Fruit fly (Drosophila melanogaster) whole organism, prepupa: ENCODE data around the gene Gli.

Source experiments
- Blimp-1 ChIP-seq: fragments of 200-800 bp; sonication (Bioruptor generic); optimal IDR thresholded peaks from 3 replicates; lab custom pipeline; 2017; ENCODE audit warnings: missing biosample characterization, missing genetic modification characterization, mild to moderate bottlenecking, moderate library complexity, missing genetic modification reagents
- CG10631 ChIP-seq: fragments of 200-800 bp; sonication (Bioruptor generic); optimal IDR thresholded peaks from 2 replicates; lab custom pipeline; 2016; ENCODE audit warnings: missing biosample characterization, missing genetic modification characterization
- CG10669 ChIP-seq: fragments of 200-800 bp; sonication (Bioruptor generic); optimal IDR thresholded peaks from 3 replicates; lab custom pipeline; 2018; ENCODE audit warnings: missing biosample characterization, mild to moderate bottlenecking, missing genetic modification characterization, moderate library complexity
- CG11762 ChIP-seq: fragments of 200-800 bp; sonication (Bioruptor generic); optimal IDR thresholded peaks from 3 replicates; lab custom pipeline; 2016; ENCODE audit warnings: missing biosample characterization, missing genetic modification characterization; ENCODE audit not compliant: insufficient read depth
- CG11902 ChIP-seq: fragments of 200-800 bp; sonication (Bioruptor generic); optimal IDR thresholded peaks from 3 replicates; lab custom pipeline; 2016; ENCODE audit warnings: missing biosample characterization, missing genetic modification characterization
- CG15336 ChIP-seq: fragments of 200-800 bp; sonication (Bioruptor generic); IDR thresholded peaks from 2 replicates; pipeline ENCODE4 v1.3.6; 2022; ENCODE audit warnings: missing biosample characterization, missing genetic modification characterization
- CG1621 ChIP-seq: fragments of 200-800 bp; sonication (Bioruptor generic); optimal IDR thresholded peaks from 3 replicates; lab custom pipeline; 2018; ENCODE audit warnings: missing biosample characterization, mild to moderate bottlenecking, missing genetic modification characterization
- CG16779 ChIP-seq: fragments of 200-800 bp; sonication (Bioruptor generic); optimal IDR thresholded peaks from 3 replicates; lab custom pipeline; 2017; ENCODE audit warnings: missing biosample characterization, mild to moderate bottlenecking, missing genetic modification characterization
- CG3032 ChIP-seq: fragments of 200-800 bp; optimal IDR thresholded peaks from 2 replicates; lab custom pipeline; 2019; ENCODE audit warnings: missing biosample characterization, mild to moderate bottlenecking, missing genetic modification characterization, moderate library complexity
- CG3919 ChIP-seq: fragments of 200-800 bp; sonication (Bioruptor generic); optimal IDR thresholded peaks from 3 replicates; lab custom pipeline; 2016; ENCODE audit warnings: missing biosample characterization, missing genetic modification characterization
- CG4318 ChIP-seq: fragments of 200-800 bp; sonication (Bioruptor generic); optimal IDR thresholded peaks from 3 replicates; lab custom pipeline; 2017; ENCODE audit warnings: missing biosample characterization, mild to moderate bottlenecking, missing genetic modification characterization
- CG6163 ChIP-seq: fragments of 200-800 bp; sonication (Bioruptor generic); IDR thresholded peaks from 3 replicates; pipeline ENCODE4 v1.3.6; 2022; ENCODE audit warnings: missing biosample characterization, missing genetic modification characterization
- CG6276 ChIP-seq: fragments of 200-800 bp; sonication (Bioruptor generic); optimal IDR thresholded peaks from 2 replicates; lab custom pipeline; 2017; ENCODE audit warnings: missing biosample characterization, mild to moderate bottlenecking, missing genetic modification characterization
- CG6854 ChIP-seq: fragments of 200-800 bp; sonication (Bioruptor generic); optimal IDR thresholded peaks from 2 replicates; lab custom pipeline; 2017; ENCODE audit warnings: missing biosample characterization, mild to moderate bottlenecking, missing genetic modification characterization
- CG7368 ChIP-seq: fragments of 200-800 bp; sonication (Bioruptor generic); optimal IDR thresholded peaks from 3 replicates; lab custom pipeline; 2016; ENCODE audit warnings: missing biosample characterization, missing genetic modification characterization
- CG8319 ChIP-seq: fragments of 200-800 bp; sonication (Bioruptor generic); optimal IDR thresholded peaks from 3 replicates; lab custom pipeline; 2016; ENCODE audit warnings: missing biosample characterization, missing genetic modification characterization
- CG8632 ChIP-seq: fragments of 200-800 bp; sonication (Bioruptor generic); optimal IDR thresholded peaks from 3 replicates; lab custom pipeline; 2016; ENCODE audit warnings: missing biosample characterization, missing genetic modification characterization
- CG9139 ChIP-seq: fragments of 200-800 bp; sonication (Bioruptor generic); optimal IDR thresholded peaks from 3 replicates; lab custom pipeline; 2017; ENCODE audit warnings: missing biosample characterization, mild to moderate bottlenecking, missing genetic modification characterization
- Eip78C ChIP-seq: fragments of 200-800 bp; sonication (Bioruptor generic); peaks from one replicate; lab custom pipeline; 2016; ENCODE audit warnings: missing biosample characterization, missing genetic modification characterization
- Eip93F ChIP-seq: fragments of 200-800 bp; sonication (Bioruptor generic); optimal IDR thresholded peaks from 2 replicates; lab custom pipeline; 2016; ENCODE audit warnings: missing biosample characterization, mild to moderate bottlenecking, missing genetic modification characterization
- Ets96B ChIP-seq: fragments of 200-800 bp; optimal IDR thresholded peaks from 2 replicates; lab custom pipeline; 2019; ENCODE audit warnings: missing biosample characterization, mild to moderate bottlenecking, missing genetic modification characterization, moderate library complexity
- Hr38 ChIP-seq: sonication (Bioruptor generic); optimal IDR thresholded peaks from 2 replicates; lab custom pipeline; 2016; ENCODE audit warnings: missing biosample characterization, missing genetic modification characterization
- Hr39 ChIP-seq: fragments of 200-800 bp; sonication (Bioruptor generic); optimal IDR thresholded peaks from 2 replicates; lab custom pipeline; 2016; ENCODE audit warnings: missing biosample characterization, missing genetic modification characterization
- Lpt ChIP-seq: fragments of 200-800 bp; sonication (Bioruptor generic); optimal IDR thresholded peaks from 3 replicates; lab custom pipeline; 2016; ENCODE audit warnings: missing biosample characterization, missing genetic modification characterization
- Met ChIP-seq: fragments of 200-800 bp; sonication (Bioruptor generic); optimal IDR thresholded peaks from 3 replicates; lab custom pipeline; 2016; ENCODE audit warnings: missing biosample characterization, missing genetic modification characterization
- OdsH ChIP-seq: fragments of 200-800 bp; sonication (Bioruptor generic); optimal IDR thresholded peaks from 3 replicates; lab custom pipeline; 2016; ENCODE audit warnings: missing biosample characterization, missing genetic modification characterization
- Smox ChIP-seq: fragments of 200-800 bp; sonication (Bioruptor generic); optimal IDR thresholded peaks from 3 replicates; lab custom pipeline; 2016; ENCODE audit warnings: missing biosample characterization, missing genetic modification characterization
- Sox14 ChIP-seq: fragments of 200-800 bp; sonication (Bioruptor generic); optimal IDR thresholded peaks from 3 replicates; lab custom pipeline; 2016; ENCODE audit warnings: missing biosample characterization, missing genetic modification characterization
- Sox15 ChIP-seq: fragments of 200-800 bp; sonication (Bioruptor generic); optimal IDR thresholded peaks from 3 replicates; lab custom pipeline; 2016; ENCODE audit warnings: missing biosample characterization, missing genetic modification characterization
- achi ChIP-seq: fragments of 200-800 bp; sonication (Bioruptor generic); optimal IDR thresholded peaks from 3 replicates; lab custom pipeline; 2016; ENCODE audit warnings: missing biosample characterization, missing genetic modification characterization
- acj6 ChIP-seq: fragments of 200-800 bp; sonication (Bioruptor generic); optimal IDR thresholded peaks from 3 replicates; lab custom pipeline; 2016; ENCODE audit warnings: missing biosample characterization, missing genetic modification characterization
- cyc ChIP-seq: fragments of 200-800 bp; sonication (Bioruptor generic); optimal IDR thresholded peaks from 3 replicates; lab custom pipeline; 2016; ENCODE audit warnings: missing biosample characterization, missing genetic modification characterization
- dsx ChIP-seq: fragments of 200-800 bp; optimal IDR thresholded peaks from 3 replicates; lab custom pipeline; 2019; ENCODE audit warnings: missing biosample characterization, mild to moderate bottlenecking, missing genetic modification characterization, moderate library complexity; ENCODE audit not compliant: poor library complexity, severe bottlenecking
- eg ChIP-seq: fragments of 200-800 bp; sonication (Bioruptor generic); IDR thresholded peaks from 3 replicates; pipeline ENCODE4 v1.3.6; 2022; ENCODE audit warnings: missing biosample characterization, missing genetic modification characterization
- esn ChIP-seq: fragments of 200-800 bp; sonication (Bioruptor generic); optimal IDR thresholded peaks from 2 replicates; lab custom pipeline; 2016; ENCODE audit warnings: missing biosample characterization, mild to moderate bottlenecking, missing genetic modification characterization, moderate library complexity
- fd59A ChIP-seq: fragments of 200-800 bp; sonication (Bioruptor generic); optimal IDR thresholded peaks from 2 replicates; lab custom pipeline; 2017; ENCODE audit warnings: missing biosample characterization, mild to moderate bottlenecking, missing genetic modification characterization, missing genetic modification reagents
- fd85E ChIP-seq: fragments of 200-800 bp; sonication (Bioruptor generic); optimal IDR thresholded peaks from 3 replicates; lab custom pipeline; 2016; ENCODE audit warnings: missing biosample characterization, missing genetic modification characterization
- fkh ChIP-seq: fragments of 200-800 bp; sonication (Bioruptor generic); optimal IDR thresholded peaks from 3 replicates; lab custom pipeline; 2017; ENCODE audit warnings: missing biosample characterization, mild to moderate bottlenecking, missing genetic modification characterization, moderate library complexity
- net ChIP-seq: fragments of 200-800 bp; sonication (Bioruptor generic); optimal IDR thresholded peaks from 3 replicates; lab custom pipeline; 2016; ENCODE audit warnings: missing biosample characterization, missing genetic modification characterization
- spab ChIP-seq: fragments of 200-800 bp; sonication (Bioruptor generic); optimal IDR thresholded peaks from 2 replicates; lab custom pipeline; 2017; ENCODE audit warnings: missing biosample characterization, mild to moderate bottlenecking, missing genetic modification characterization, missing genetic modification reagents
- svp ChIP-seq: fragments of 200-800 bp; sonication (Bioruptor generic); peaks from one replicate; lab custom pipeline; 2016; ENCODE audit warnings: missing biosample characterization, missing genetic modification characterization
- topi ChIP-seq: fragments of 200-800 bp; sonication (Bioruptor generic); optimal IDR thresholded peaks from 3 replicates; lab custom pipeline; 2016; ENCODE audit warnings: missing biosample characterization, missing genetic modification characterization
- vri ChIP-seq: fragments of 200-800 bp; sonication (Bioruptor generic); optimal IDR thresholded peaks from 3 replicates; lab custom pipeline; 2016; ENCODE audit warnings: missing biosample characterization, mild to moderate bottlenecking, missing genetic modification characterization

Gene Gli

dm6 chr2L:15747394-15748260 is 14.9 kb downstream of the Gli start, which contains the start of gene CycE:
TSS of gene CycE (minus strand) at chr2L:15748150.
- TF ChIP-seq Hr38 (GFP tag; lab: Kevin White, UChicago) (no peak), OdsH (GFP tag; lab: Kevin White, UChicago) (no peak), CG15336 (0 out of 2 replicates have a peak, but pooled peaks have one; percentile 12), Sox14 (GFP tag; lab: Kevin White, UChicago) (no peak), achi (GFP tag; lab: Kevin White, UChicago) (peak; percentile 13), svp (peak; percentile 70), CG10631 (GFP tag; lab: Kevin White, UChicago) (no peak), CG8319 (GFP tag; lab: Kevin White, UChicago) (no peak), Lpt (no peak), Smox (GFP tag; lab: Kevin White, UChicago) (no peak), esn (GFP tag; lab: Kevin White, UChicago) (no peak), fkh (GFP tag; lab: Kevin White, UChicago) (no peak), net (no peak), Hr39 (GFP tag; lab: Kevin White, UChicago) (no peak), Ets96B (tag; lab: Kevin White, UChicago) (no peak), Eip78C (GFP tag; lab: Kevin White, UChicago) (peak; percentile 73), CG9139 (GFP tag; lab: Kevin White, UChicago) (no peak), CG10669 (GFP tag; lab: Kevin White, UChicago) (no peak), eg (GFP tag; lab: Robert Waterston, UW) (no peak)

dm6 chr2L:15746600-15747393 is 15.8 kb downstream of the Gli start:
- TF ChIP-seq Eip78C (GFP tag; lab: Kevin White, UChicago), result peak; percentile 89
- peak; percentile 79 for TF ChIP-seq CG8319 (GFP tag; lab: Kevin White, UChicago)
- peak; percentile 90 for TF ChIP-seq CG10631 (GFP tag; lab: Kevin White, UChicago)
- TF ChIP-seq CG11762 (GFP tag; lab: Kevin White, UChicago), result peak; percentile 76
- peak; percentile 70 for TF ChIP-seq Met (GFP tag; lab: Kevin White, UChicago)
- TF ChIP-seq Sox14 (GFP tag; lab: Kevin White, UChicago), result peak; percentile 56
- TF ChIP-seq cyc (GFP tag; lab: Kevin White, UChicago), result peak; percentile 75
- TF ChIP-seq net, result peak; percentile 66
- no peak for TF ChIP-seq CG16779
- TF ChIP-seq acj6 (GFP tag; lab: Kevin White, UChicago), result peak; percentile 83
- peak; percentile 70 for TF ChIP-seq spab (GFP tag; lab: Kevin White, UChicago)
- peak; percentile 79 for TF ChIP-seq achi (GFP tag; lab: Kevin White, UChicago)
- peak; percentile 53 for TF ChIP-seq Hr39 (GFP tag; lab: Kevin White, UChicago)
- TF ChIP-seq CG3032 (tag; lab: Kevin White, UChicago), result peak; percentile 92
- no peak for TF ChIP-seq fd85E (GFP tag; lab: Kevin White, UChicago)
- TF ChIP-seq Sox15 (GFP tag; lab: Kevin White, UChicago), result peak; percentile 81
- TF ChIP-seq CG11902 (GFP tag; lab: Kevin White, UChicago), result peak; percentile 74
- TF ChIP-seq CG6276 (GFP tag; lab: Kevin White, UChicago), result no peak
- TF ChIP-seq topi (GFP tag; lab: Kevin White, UChicago), result peak; percentile 66
- TF ChIP-seq CG4318, result peak; percentile 86
- TF ChIP-seq CG1621 (tag; lab: Kevin White, UChicago), result peak; percentile 20
- TF ChIP-seq Smox (GFP tag; lab: Kevin White, UChicago), result peak; percentile 66
- TF ChIP-seq Lpt, result peak; percentile 49
- TF ChIP-seq CG10669 (GFP tag; lab: Kevin White, UChicago), result peak; percentile 77
- peak; percentile 78 for TF ChIP-seq svp
- TF ChIP-seq Eip93F (GFP tag; lab: Kevin White, UChicago), result no peak
- TF ChIP-seq CG8632, result peak; percentile 86
- peak; percentile 75; the same call in 2 of the 3 replicates for TF ChIP-seq CG6163 (GFP tag; lab: Robert Waterston, UW)
- peak; percentile 49 for TF ChIP-seq CG6854 (GFP tag; lab: Kevin White, UChicago)
- peak; percentile 86 for TF ChIP-seq Ets96B (tag; lab: Kevin White, UChicago)
- peak; percentile 99 for TF ChIP-seq dsx (GFP tag; lab: Kevin White, UChicago)
- TF ChIP-seq esn (GFP tag; lab: Kevin White, UChicago), result peak; percentile 82
- peak; percentile 86 for TF ChIP-seq CG15336
- no peak for TF ChIP-seq CG9139 (GFP tag; lab: Kevin White, UChicago)
- peak; percentile 35 for TF ChIP-seq vri (GFP tag; lab: Kevin White, UChicago)
- TF ChIP-seq fd59A (GFP tag; lab: Kevin White, UChicago), result peak; percentile 55
- TF ChIP-seq OdsH (GFP tag; lab: Kevin White, UChicago), result peak; percentile 86
- TF ChIP-seq CG3919 (GFP tag; lab: Kevin White, UChicago), result peak; percentile 84
- peak; percentile 73 for TF ChIP-seq Blimp-1 (GFP tag; lab: Kevin White, UChicago)
- TF ChIP-seq CG7368 (GFP tag; lab: Kevin White, UChicago), result no peak
